Worm (Caenorhabditis elegans): ENCODE measurements around the gene nhr-56.

- no peak for TF ChIP-seq hnd-1 (tag; optimal IDR thresholded peaks at IDR 0.05)
- TF ChIP-seq hmg-4 (GFP tag; optimal IDR thresholded peaks at IDR 0.05), result no peak
- no peak for TF ChIP-seq flt-1 (GFP tag; IDR thresholded peaks at IDR 0.05)
- no peak for TF ChIP-seq B0310.2 (tag; optimal IDR thresholded peaks at IDR 0.05)
- no peak for TF ChIP-seq tbx-11 (GFP tag; IDR thresholded peaks at IDR 0.05)
- TF ChIP-seq ama-1 (optimal IDR thresholded peaks at IDR 0.05), result no peak
Observed at ce11 chrV:2190383-2190782, 28.4 kb upstream of the nhr-56 start.
